Worm (Caenorhabditis elegans) whole organism, young adult: ENCODE measurements around the gene K08E7.6.
A peak's percentile ranks its signal among the peaks of the same experiment; 100 is the strongest.

Source experiments
- B0019.2 ChIP-seq: fragments of 200-800 bp; sonication (Bioruptor generic); conservative IDR thresholded peaks from 2 replicates; pipeline ENCODE4 v1.3.6; 2022; ENCODE audit warnings: missing genetic modification reagents, missing genetic modification characterization, missing compliant biosample characterization
- B0035.1 ChIP-seq: sonication (generic microtip); optimal IDR thresholded peaks from 2 replicates; lab custom pipeline; 2016; ENCODE audit warnings: missing genetic modification characterization, mild to moderate bottlenecking, missing compliant biosample characterization, missing genotype, missing genetic modification reagents
- C06A6.2 ChIP-seq: fragments of 200-800 bp; sonication (Bioruptor generic); conservative IDR thresholded peaks from 2 replicates; pipeline ENCODE4 v1.3.6; 2022; ENCODE audit warnings: missing genetic modification characterization, missing compliant biosample characterization
- F52B5.7 ChIP-seq: sonication (generic microtip); optimal IDR thresholded peaks from 2 replicates; lab custom pipeline; 2016; ENCODE audit warnings: mild to moderate bottlenecking, missing genetic modification characterization, missing compliant biosample characterization
- K11D2.4 ChIP-seq: fragments of 200-800 bp; sonication (Bioruptor generic); IDR thresholded peaks from 2 replicates; pipeline ENCODE4 v1.3.6; 2022; ENCODE audit warnings: missing genetic modification reagents, missing genetic modification characterization, missing compliant biosample characterization
- T07F8.4 ChIP-seq: sonication (generic microtip); optimal IDR thresholded peaks from 2 replicates; lab custom pipeline; 2016; ENCODE audit warnings: mild to moderate bottlenecking, missing genetic modification characterization, moderate library complexity, missing compliant biosample characterization
- Y53F4B.3 ChIP-seq: fragments of 200-800 bp; sonication (Bioruptor generic); IDR thresholded peaks from 2 replicates; pipeline ENCODE4 v1.3.6; 2022; ENCODE audit warnings: missing genetic modification reagents, missing genetic modification characterization, missing compliant biosample characterization
- Y79H2A.3 ChIP-seq: fragments of 200-800 bp; sonication (Bioruptor generic); conservative IDR thresholded peaks from 2 replicates; pipeline ENCODE4 v1.3.6; 2022; ENCODE audit warnings: missing genetic modification reagents, missing genetic modification characterization, missing compliant biosample characterization
- attf-3 ChIP-seq: fragments of 200-800 bp; sonication (Bioruptor generic); conservative IDR thresholded peaks from 2 replicates; pipeline ENCODE4 v1.3.6; 2022; ENCODE audit warnings: missing genetic modification reagents, missing genetic modification characterization, missing compliant biosample characterization
- ccch-3 ChIP-seq: fragments of 200-800 bp; sonication (Bioruptor generic); optimal IDR thresholded peaks from 2 replicates; lab custom pipeline; 2018; ENCODE audit warnings: mild to moderate bottlenecking, missing genetic modification characterization, missing compliant biosample characterization
- cebp-2 ChIP-seq: fragments of 200-800 bp; sonication (Bioruptor generic); IDR thresholded peaks from 2 replicates; pipeline ENCODE4 v1.3.6; 2022; ENCODE audit warnings: missing genetic modification characterization, missing compliant biosample characterization
- ceh-100 ChIP-seq: fragments of 200-800 bp; sonication (Bioruptor generic); IDR thresholded peaks from 2 replicates; pipeline ENCODE4 v1.3.6; 2022; ENCODE audit warnings: missing genetic modification reagents, missing genetic modification characterization, missing compliant biosample characterization
- ceh-40 ChIP-seq: fragments of 200-800 bp; sonication (Bioruptor generic); IDR thresholded peaks from 2 replicates; pipeline ENCODE4 v1.3.6; 2022; ENCODE audit warnings: missing genetic modification characterization, missing compliant biosample characterization
- chd-7 ChIP-seq: sonication (generic microtip); optimal IDR thresholded peaks from 2 replicates; lab custom pipeline; 2016; ENCODE audit warnings: mild to moderate bottlenecking, missing genetic modification characterization, moderate library complexity, missing compliant biosample characterization
- dox-1 ChIP-seq: fragments of 200-800 bp; sonication (Bioruptor generic); IDR thresholded peaks from 2 replicates; pipeline ENCODE4 v1.3.6; 2022; ENCODE audit warnings: missing genetic modification reagents, missing genetic modification characterization, missing compliant biosample characterization
- dpff-1 ChIP-seq: sonication (generic microtip); optimal IDR thresholded peaks from 2 replicates; lab custom pipeline; 2017; ENCODE audit warnings: mild to moderate bottlenecking, missing genetic modification characterization, missing compliant biosample characterization
- egrh-3 ChIP-seq: fragments of 200-800 bp; sonication (Bioruptor generic); IDR thresholded peaks from 2 replicates; pipeline ENCODE4 v1.3.6; 2022; ENCODE audit warnings: missing genetic modification reagents, missing genetic modification characterization, missing compliant biosample characterization
- fkh-3 ChIP-seq: sonication (generic microtip); optimal IDR thresholded peaks from 2 replicates; lab custom pipeline; 2016; ENCODE audit warnings: mild to moderate bottlenecking, missing genetic modification characterization, missing compliant biosample characterization
- hlh-26 ChIP-seq: fragments of 200-800 bp; sonication (Bioruptor generic); conservative IDR thresholded peaks from 2 replicates; pipeline ENCODE4 v1.3.6; 2022; ENCODE audit warnings: missing genetic modification reagents, missing genetic modification characterization, missing compliant biosample characterization
- hrde-1 ChIP-seq: sonication (generic microtip); optimal IDR thresholded peaks from 2 replicates; lab custom pipeline; 2016; ENCODE audit warnings: missing genetic modification characterization, mild to moderate bottlenecking, missing compliant biosample characterization, moderate library complexity, missing genotype, missing genetic modification reagents, borderline replicate concordance
- let-607 ChIP-seq, 2 experiments: fragments of 200-800 bp in 1 of 2; sonication (Bioruptor generic) in 1 of 2; sonication (generic microtip) in 1 of 2; optimal IDR thresholded peaks; 2 replicates each; lab custom pipeline; 2016 to 2018; ENCODE audit warnings: mild to moderate bottlenecking in 2 of 2, missing compliant biosample characterization in 2 of 2, missing genetic modification characterization in 2 of 2, moderate library complexity in 2 of 2, missing genotype in 1 of 2
- lin-35 ChIP-seq, 3 experiments: fragments of 150-350 bp in 2 of 3; sonication (generic microtip) in 1 of 3; optimal IDR thresholded peaks; 2 replicates each; lab custom pipeline; 2014 to 2018; ENCODE audit warnings: missing biosample characterization in 3 of 3, missing genetic modification characterization in 3 of 3, missing genetic modification reagents in 3 of 3
- lin-40 ChIP-seq: sonication (generic microtip); optimal IDR thresholded peaks from 2 replicates; lab custom pipeline; 2016; ENCODE audit warnings: missing genetic modification characterization, mild to moderate bottlenecking, missing compliant biosample characterization, missing genotype, missing genetic modification reagents
- lsl-1 ChIP-seq: fragments of 200-800 bp; sonication (Bioruptor generic); optimal IDR thresholded peaks from 2 replicates; lab custom pipeline; 2018; ENCODE audit warnings: mild to moderate bottlenecking, missing genetic modification characterization, moderate library complexity, missing compliant biosample characterization
- lsy-27 ChIP-seq: sonication (generic microtip); optimal IDR thresholded peaks from 2 replicates; lab custom pipeline; 2017; ENCODE audit warnings: missing genetic modification characterization, mild to moderate bottlenecking, missing compliant biosample characterization, antibody characterized with exemption, missing genotype, borderline replicate concordance; ENCODE audit not compliant: insufficient read depth
- madf-10 ChIP-seq: sonication (generic microtip); optimal IDR thresholded peaks from 2 replicates; lab custom pipeline; 2016; ENCODE audit warnings: mild to moderate bottlenecking, missing genetic modification characterization, missing compliant biosample characterization
- madf-3 ChIP-seq: fragments of 200-800 bp; sonication (Bioruptor generic); IDR thresholded peaks from 2 replicates; pipeline ENCODE4 v1.3.6; 2022; ENCODE audit warnings: missing genetic modification reagents, missing genetic modification characterization, missing compliant biosample characterization
- madf-6 ChIP-seq: fragments of 200-800 bp; sonication (Bioruptor generic); IDR thresholded peaks from 2 replicates; pipeline ENCODE4 v1.3.6; 2022; ENCODE audit warnings: missing genetic modification reagents, missing genetic modification characterization, missing compliant biosample characterization
- madf-8 ChIP-seq: fragments of 200-800 bp; sonication (Bioruptor generic); conservative IDR thresholded peaks from 2 replicates; pipeline ENCODE4 v1.3.6; 2022; ENCODE audit warnings: missing genetic modification reagents, missing genetic modification characterization, missing compliant biosample characterization
- nfya-1 ChIP-seq: sonication (generic microtip); optimal IDR thresholded peaks from 2 replicates; lab custom pipeline; 2017; ENCODE audit warnings: antibody characterized with exemption, missing compliant biosample characterization, missing genetic modification characterization, borderline replicate concordance; ENCODE audit not compliant: insufficient read depth
- nfya-2 ChIP-seq: fragments of 200-800 bp; sonication (Bioruptor generic); IDR thresholded peaks from 2 replicates; pipeline ENCODE4 v1.3.6; 2022; ENCODE audit warnings: missing genetic modification reagents, missing genetic modification characterization, missing compliant biosample characterization
- nfyb-1 ChIP-seq: fragments of 200-800 bp; sonication (Bioruptor generic); IDR thresholded peaks from 2 replicates; pipeline ENCODE4 v1.3.6; 2022; ENCODE audit warnings: missing genetic modification reagents, missing genetic modification characterization, missing compliant biosample characterization
- nhr-27 ChIP-seq: fragments of 200-800 bp; sonication (Bioruptor generic); optimal IDR thresholded peaks from 2 replicates; lab custom pipeline; 2018; ENCODE audit warnings: mild to moderate bottlenecking, missing genetic modification characterization, moderate library complexity, missing compliant biosample characterization
- pbrm-1 ChIP-seq: fragments of 200-800 bp; sonication (Bioruptor generic); IDR thresholded peaks from 2 replicates; pipeline ENCODE4 v1.3.6; 2022; ENCODE audit warnings: missing genetic modification reagents, missing genetic modification characterization, missing compliant biosample characterization
- rcor-1 ChIP-seq: fragments of 200-800 bp; sonication (Bioruptor generic); IDR thresholded peaks from 2 replicates; pipeline ENCODE4 v1.3.6; 2022; ENCODE audit warnings: missing genetic modification reagents, missing genetic modification characterization, missing compliant biosample characterization
- rpc-1 ChIP-seq, 2 experiments: fragments of 150-350 bp in 1 of 2; sonication (generic microtip) in 1 of 2; optimal IDR thresholded peaks; 2 replicates each; lab custom pipeline; 2014 to 2018; ENCODE audit warnings: missing biosample characterization in 1 of 2, missing genetic modification characterization in 1 of 2, missing genetic modification reagents in 1 of 2, missing genotype in 1 of 2
- sea-2 ChIP-seq: fragments of 200-800 bp; sonication (Bioruptor generic); IDR thresholded peaks from 2 replicates; pipeline ENCODE4 v1.3.6; 2022; ENCODE audit warnings: missing genetic modification characterization, missing compliant biosample characterization
- snpc-3.4 ChIP-seq: sonication (generic microtip); optimal IDR thresholded peaks from 2 replicates; lab custom pipeline; 2017; ENCODE audit warnings: missing genetic modification characterization, mild to moderate bottlenecking, missing compliant biosample characterization, antibody characterized with exemption, moderate library complexity, missing genotype, missing genetic modification reagents
- snpc-4 ChIP-seq, 5 experiments: fragments of 150-350 bp in 1 of 5; sonication (generic microtip) in 4 of 5; optimal IDR thresholded peaks; 2 replicates each; lab custom pipeline; 2014 to 2018; ENCODE audit warnings: missing genetic modification characterization in 5 of 5, missing biosample characterization in 3 of 5, antibody characterized with exemption in 2 of 5, mild to moderate bottlenecking in 2 of 5, missing compliant biosample characterization in 2 of 5, missing genotype in 2 of 5, moderate library complexity in 2 of 5, missing genetic modification reagents in 1 of 5
- somi-1 ChIP-seq: fragments of 200-800 bp; sonication (Bioruptor generic); optimal IDR thresholded peaks from 2 replicates; lab custom pipeline; 2018; ENCODE audit warnings: mild to moderate bottlenecking, missing genetic modification characterization, missing compliant biosample characterization
- sptf-2 ChIP-seq: fragments of 200-800 bp; sonication (Bioruptor generic); optimal IDR thresholded peaks from 2 replicates; lab custom pipeline; 2018; ENCODE audit warnings: mild to moderate bottlenecking, missing genetic modification characterization, missing compliant biosample characterization
- xnd-1 ChIP-seq: sonication (generic microtip); optimal IDR thresholded peaks from 2 replicates; lab custom pipeline; 2016; ENCODE audit warnings: missing genotype, missing genetic modification reagents, missing genetic modification characterization, missing compliant biosample characterization
- zim-3 ChIP-seq: sonication (generic microtip); optimal IDR thresholded peaks from 2 replicates; lab custom pipeline; 2017; ENCODE audit warnings: mild to moderate bottlenecking, missing genetic modification characterization, moderate library complexity, missing compliant biosample characterization
- ztf-22 ChIP-seq: fragments of 200-800 bp; sonication (Bioruptor generic); optimal IDR thresholded peaks from 2 replicates; lab custom pipeline; 2018; ENCODE audit warnings: mild to moderate bottlenecking, missing genetic modification characterization, moderate library complexity, missing compliant biosample characterization
- ztf-26 ChIP-seq: sonication (generic microtip); optimal IDR thresholded peaks from 2 replicates; lab custom pipeline; 2017; ENCODE audit warnings: missing genetic modification characterization, missing compliant biosample characterization

The K08E7.6 gene

ce11 chrIV:12594574-12594973, 13.6 kb upstream of the K08E7.6 start (continued):
- peak; percentile 13 to 44 for TF ChIP-seq let-607 (tag; optimal IDR thresholded peaks at IDR 0.05; lab: Kevin White, UChicago)
- peak; percentile 48 for TF ChIP-seq F52B5.7 (tag; lab: Kevin White, UChicago)
- no peak for TF ChIP-seq hlh-26 (GFP tag; lab: Robert Waterston, UW)
- TF ChIP-seq chd-7 (tag; lab: Kevin White, UChicago) = peak; percentile 74
- TF ChIP-seq snpc-4 (GFP tag; optimal IDR thresholded peaks at IDR 0.05; lab: Kevin White, UChicago) = peak; percentile 78
- peak in 3 of 4 experiments; percentile 53 to 84 (median 84) for TF ChIP-seq snpc-4 (tag; optimal IDR thresholded peaks at IDR 0.05; lab: Kevin White, UChicago)
- TF ChIP-seq egrh-3 (GFP tag; lab: Robert Waterston, UW) = peak; percentile 76
- no peak for TF ChIP-seq madf-8 (GFP tag; lab: Robert Waterston, UW)
- peak; percentile 28 for TF ChIP-seq lsl-1
- peak; percentile 86 for TF ChIP-seq dox-1 (GFP tag; lab: Robert Waterston, UW)
- no peak for TF ChIP-seq ccch-3 (GFP tag; lab: Kevin White, UChicago)
- TF ChIP-seq sptf-2 (GFP tag; lab: Kevin White, UChicago) = no peak
- peak; percentile 76 for TF ChIP-seq zim-3 (tag; lab: Kevin White, UChicago)
- TF ChIP-seq B0035.1 (tag; lab: Kevin White, UChicago) = peak; percentile 42
- TF ChIP-seq nfya-1 (tag; lab: Kevin White, UChicago) = no peak
- peak; percentile 57; the same call in 1 of the 2 replicates for TF ChIP-seq madf-3 (GFP tag; lab: Robert Waterston, UW)
- TF ChIP-seq ceh-100 = peak; percentile 60
- 0 out of 2 replicates have a peak, but pooled peaks have one; percentile 51 for TF ChIP-seq pbrm-1 (GFP tag; lab: Robert Waterston, UW)
- TF ChIP-seq lin-35 (GFP tag; optimal IDR thresholded peaks at IDR 0.05; lab: Kevin White, UChicago) = peak in 1 of 3 experiments; percentile 59
- 0 out of 2 replicates have a peak, but pooled peaks have one; percentile 20 for TF ChIP-seq rcor-1 (GFP tag; lab: Robert Waterston, UW)
- no peak for TF ChIP-seq lsy-27 (tag; lab: Kevin White, UChicago)
- TF ChIP-seq fkh-3 (tag; lab: Kevin White, UChicago) = no peak
- TF ChIP-seq B0019.2 (GFP tag; lab: Robert Waterston, UW) = no peak
- peak; percentile 40 for TF ChIP-seq snpc-3.4 (tag; lab: Kevin White, UChicago)
- peak; percentile 81 for TF ChIP-seq madf-10 (tag; lab: Kevin White, UChicago)
- TF ChIP-seq nhr-27 (tag; lab: Kevin White, UChicago) = peak; percentile 17
- TF ChIP-seq xnd-1 = no peak
- no peak for TF ChIP-seq Y79H2A.3
- TF ChIP-seq nfya-2 = no peak
- peak; percentile 84 for TF ChIP-seq rpc-1 (optimal IDR thresholded peaks at IDR 0.05; lab: Kevin White, UChicago)
- peak; percentile 90 for TF ChIP-seq rpc-1 (tag; optimal IDR thresholded peaks at IDR 0.05; lab: Kevin White, UChicago)
- peak; percentile 47; the same call in 1 of the 2 replicates for TF ChIP-seq madf-6
- TF ChIP-seq attf-3 = peak; percentile 66
- peak; percentile 59 for TF ChIP-seq ztf-26
- TF ChIP-seq ztf-22 = no peak
- TF ChIP-seq dpff-1 (tag; lab: Kevin White, UChicago) = no peak
- TF ChIP-seq cebp-2 = peak; percentile 45; the same call in 1 of the 2 replicates
- peak; percentile 83 for TF ChIP-seq nfyb-1 (GFP tag; lab: Robert Waterston, UW)
- peak; percentile 72; the same call in 1 of the 2 replicates for TF ChIP-seq K11D2.4 (GFP tag; lab: Robert Waterston, UW)
- no peak for TF ChIP-seq sea-2
- TF ChIP-seq ceh-40 (GFP tag; lab: Robert Waterston, UW) = 0 out of 2 replicates have a peak, but pooled peaks have one; percentile 37
- TF ChIP-seq hrde-1 (tag; lab: Kevin White, UChicago) = no peak
- TF ChIP-seq somi-1 (GFP tag; lab: Kevin White, UChicago) = peak; percentile 72
- TF ChIP-seq Y53F4B.3 (GFP tag; lab: Robert Waterston, UW) = peak; percentile 81
- peak; percentile 69 for TF ChIP-seq lin-40
- 0 out of 2 replicates have a peak, but pooled peaks have one; percentile 35 for TF ChIP-seq C06A6.2 (GFP tag; lab: Robert Waterston, UW)
- TF ChIP-seq T07F8.4 (tag; lab: Kevin White, UChicago) = peak; percentile 77
